Worm (Caenorhabditis elegans) whole organism, mixed stage, embryonic: ENCODE results near the gene aagr-2.
"Not testable (repeated sequence)": the region's sequence is repeated elsewhere in the genome, so short reads cannot be mapped to it uniquely, and the experiment has no call there.

Experiments used
- M03D4.4 ChIP-seq: sonication (generic microtip); optimal IDR thresholded peaks from 2 replicates; lab custom pipeline; 2017; ENCODE audit warnings: mild to moderate bottlenecking, missing genetic modification characterization, missing compliant biosample characterization
- bed-3 ChIP-seq: fragments of 200-800 bp; sonication (Bioruptor generic); optimal IDR thresholded peaks from 3 replicates; lab custom pipeline; 2018; ENCODE audit warnings: mild to moderate bottlenecking, missing genetic modification characterization, moderate library complexity, missing compliant biosample characterization
- blmp-1 ChIP-seq: fragments of 150-350 bp; optimal IDR thresholded peaks from 2 replicates; lab custom pipeline; 2014; ENCODE audit warnings: missing biosample characterization, missing genetic modification characterization
- ceh-39 ChIP-seq: fragments of 150-350 bp; optimal IDR thresholded peaks from 2 replicates; lab custom pipeline; 2014; ENCODE audit warnings: missing biosample characterization, missing genetic modification characterization
- ceh-83 ChIP-seq: fragments of 200-800 bp; sonication (Bioruptor generic); optimal IDR thresholded peaks from 2 replicates; lab custom pipeline; 2018; ENCODE audit warnings: mild to moderate bottlenecking, missing genetic modification characterization, missing compliant biosample characterization
- ces-1 ChIP-seq: fragments of 150-350 bp; optimal IDR thresholded peaks from 2 replicates; lab custom pipeline; 2014; ENCODE audit warnings: missing biosample characterization, missing genetic modification reagents, missing genetic modification characterization
- cnd-1 ChIP-seq: fragments of 200-800 bp; sonication (Bioruptor generic); optimal IDR thresholded peaks from 2 replicates; lab custom pipeline; 2018; ENCODE audit warnings: mild to moderate bottlenecking, missing genetic modification characterization, missing compliant biosample characterization
- drap-1 ChIP-seq: fragments of 200-800 bp; sonication (Bioruptor generic); optimal IDR thresholded peaks from 3 replicates; lab custom pipeline; 2018; ENCODE audit warnings: mild to moderate bottlenecking, missing genetic modification characterization, missing compliant biosample characterization
- elt-1 ChIP-seq: sonication (generic microtip); optimal IDR thresholded peaks from 2 replicates; lab custom pipeline; 2017; ENCODE audit warnings: missing genetic modification characterization, mild to moderate bottlenecking, missing compliant biosample characterization, antibody characterized with exemption, moderate library complexity, borderline replicate concordance; ENCODE audit not compliant: insufficient read depth
- elt-3 ChIP-seq: fragments of 150-350 bp; optimal IDR thresholded peaks from 2 replicates; lab custom pipeline; 2014; ENCODE audit warnings: missing biosample characterization, missing genetic modification characterization
- ham-2 ChIP-seq: fragments of 200-800 bp; sonication (Bioruptor generic); optimal IDR thresholded peaks from 2 replicates; lab custom pipeline; 2018; ENCODE audit warnings: mild to moderate bottlenecking, missing genetic modification characterization, missing compliant biosample characterization
- hlh-1 ChIP-seq: fragments of 150-350 bp; optimal IDR thresholded peaks from 2 replicates; lab custom pipeline; 2014; ENCODE audit warnings: missing biosample characterization, missing genetic modification reagents, missing genetic modification characterization
- lin-13 ChIP-seq: fragments of 150-350 bp; optimal IDR thresholded peaks from 2 replicates; lab custom pipeline; 2014; ENCODE audit warnings: missing biosample characterization, missing genetic modification characterization
- lin-32 ChIP-seq: fragments of 200-800 bp; sonication (Bioruptor generic); optimal IDR thresholded peaks from 2 replicates; lab custom pipeline; 2018; ENCODE audit warnings: mild to moderate bottlenecking, missing genetic modification characterization, missing compliant biosample characterization
- lsy-2 ChIP-seq: fragments of 150-350 bp; optimal IDR thresholded peaks from 2 replicates; lab custom pipeline; 2014; ENCODE audit warnings: missing biosample characterization, missing genetic modification characterization
- mab-5 ChIP-seq: fragments of 150-350 bp; optimal IDR thresholded peaks from 2 replicates; lab custom pipeline; 2014; ENCODE audit warnings: missing biosample characterization, missing genetic modification characterization
- mep-1 ChIP-seq: fragments of 150-350 bp; optimal IDR thresholded peaks from 2 replicates; lab custom pipeline; 2017; ENCODE audit warnings: missing biosample characterization, missing genetic modification reagents, missing genetic modification characterization, inconsistent platforms
- nhr-12 ChIP-seq: fragments of 150-350 bp; optimal IDR thresholded peaks from 2 replicates; lab custom pipeline; 2014; ENCODE audit warnings: missing biosample characterization, missing genetic modification characterization
- nhr-2 ChIP-seq: fragments of 150-350 bp; optimal IDR thresholded peaks from 2 replicates; lab custom pipeline; 2014; ENCODE audit warnings: missing biosample characterization, missing genetic modification characterization
- nhr-237 ChIP-seq: fragments of 150-350 bp; optimal IDR thresholded peaks from 2 replicates; lab custom pipeline; 2014; ENCODE audit warnings: missing biosample characterization, missing genetic modification characterization
- nhr-28 ChIP-seq: fragments of 150-350 bp; optimal IDR thresholded peaks from 2 replicates; lab custom pipeline; 2014; ENCODE audit warnings: missing biosample characterization, missing genetic modification characterization
- pha-4 ChIP-seq: fragments of 150-350 bp; optimal IDR thresholded peaks from 2 replicates; lab custom pipeline; 2018; ENCODE audit warnings: missing biosample characterization, missing genetic modification reagents, missing genetic modification characterization
- sem-2 ChIP-seq: fragments of 200-800 bp; sonication (Bioruptor generic); optimal IDR thresholded peaks from 2 replicates; lab custom pipeline; 2018; ENCODE audit warnings: mild to moderate bottlenecking, missing genetic modification characterization, missing compliant biosample characterization
- snpc-4 ChIP-seq: fragments of 150-350 bp; optimal IDR thresholded peaks from 2 replicates; lab custom pipeline; 2014; ENCODE audit warnings: missing biosample characterization, missing genetic modification characterization
- sptf-1 ChIP-seq: sonication (generic microtip); optimal IDR thresholded peaks from 2 replicates; lab custom pipeline; 2017; ENCODE audit warnings: mild to moderate bottlenecking, missing genetic modification characterization, moderate library complexity, missing compliant biosample characterization
- tbx-8 ChIP-seq: fragments of 200-800 bp; sonication (Bioruptor generic); optimal IDR thresholded peaks from 2 replicates; lab custom pipeline; 2018; ENCODE audit warnings: mild to moderate bottlenecking, missing genetic modification characterization, moderate library complexity, missing compliant biosample characterization
- unc-120 ChIP-seq: sonication (generic microtip); optimal IDR thresholded peaks from 2 replicates; lab custom pipeline; 2017; ENCODE audit warnings: missing genetic modification characterization, missing compliant biosample characterization; ENCODE audit not compliant: poor library complexity, severe bottlenecking
- unc-39 ChIP-seq: fragments of 150-350 bp; optimal IDR thresholded peaks from 2 replicates; lab custom pipeline; 2014; ENCODE audit warnings: missing biosample characterization, missing genetic modification characterization
- unc-62 ChIP-seq: fragments of 150-350 bp; optimal IDR thresholded peaks from 2 replicates; lab custom pipeline; 2014; ENCODE audit warnings: missing biosample characterization, missing genetic modification reagents, missing genetic modification characterization
- zip-8 ChIP-seq: fragments of 150-350 bp; optimal IDR thresholded peaks from 2 replicates; lab custom pipeline; 2014; ENCODE audit warnings: missing biosample characterization, missing genetic modification characterization
- ztf-11 ChIP-seq: fragments of 150-350 bp; optimal IDR thresholded peaks from 2 replicates; lab custom pipeline; 2014; ENCODE audit warnings: missing biosample characterization, missing genetic modification characterization

Gene aagr-2

DNA sequence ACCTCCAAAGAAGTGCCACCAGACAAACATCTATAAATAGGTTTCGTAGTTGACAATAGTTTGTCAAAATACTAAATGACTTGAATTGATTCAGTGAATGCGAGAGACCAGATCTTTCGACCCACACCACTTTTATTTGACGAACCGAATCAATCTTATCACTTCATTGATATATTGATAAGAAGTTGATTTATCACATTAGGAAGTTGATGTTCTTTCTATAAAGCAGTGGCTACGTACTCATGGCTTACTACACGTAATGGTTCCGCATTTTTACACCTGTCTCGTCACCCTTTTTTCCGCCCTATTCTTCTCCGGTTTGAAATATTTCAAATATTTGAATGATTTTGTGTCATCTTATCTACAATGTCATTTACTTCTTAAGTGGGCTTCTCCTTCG lies 4.4 kb downstream of the aagr-2 start:
- no peak for TF ChIP-seq cnd-1
- no peak for TF ChIP-seq lin-13 (tag; lab: Kevin White, UChicago)
- no peak for TF ChIP-seq bed-3 (GFP tag; lab: Kevin White, UChicago)
- TF ChIP-seq elt-1 (tag; lab: Kevin White, UChicago): no peak
- TF ChIP-seq ceh-39: no peak
- no peak for TF ChIP-seq ham-2 (GFP tag; lab: Kevin White, UChicago)
- TF ChIP-seq M03D4.4 (tag; lab: Kevin White, UChicago): no peak
- TF ChIP-seq mab-5 (tag; lab: Kevin White, UChicago): no peak
- no peak for TF ChIP-seq snpc-4
- no peak for TF ChIP-seq drap-1 (GFP tag; lab: Kevin White, UChicago)
- TF ChIP-seq lsy-2 (tag; lab: Kevin White, UChicago): no peak

DNA sequence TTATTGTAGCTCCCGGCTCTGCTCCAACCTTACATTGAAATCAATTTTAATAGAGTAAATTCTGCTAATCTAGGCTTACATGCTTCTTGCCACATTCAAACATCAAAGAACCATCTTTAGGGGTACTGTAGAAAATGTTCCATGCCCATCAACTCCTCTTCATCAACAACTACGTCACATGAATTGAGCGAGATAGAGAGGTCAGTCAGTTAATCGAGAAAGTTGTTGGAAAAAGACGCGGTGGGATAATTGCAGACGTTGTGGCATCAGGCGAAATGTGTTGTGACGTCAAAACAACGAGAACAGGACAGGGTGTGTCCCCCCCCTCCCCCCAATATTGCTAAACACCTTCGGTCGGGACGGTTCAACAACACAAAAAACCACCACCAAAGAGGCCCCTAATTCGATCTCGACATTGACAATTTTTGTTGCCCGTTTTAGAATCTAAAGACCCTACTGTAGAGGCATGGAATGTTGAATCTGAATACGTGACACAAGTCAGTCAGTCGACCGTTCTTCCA lies 6.5 kb downstream of the aagr-2 start:
- TF ChIP-seq nhr-2 (tag; lab: Kevin White, UChicago) (peak; percentile 64), lin-13 (tag; lab: Kevin White, UChicago) (no peak)

DNA sequence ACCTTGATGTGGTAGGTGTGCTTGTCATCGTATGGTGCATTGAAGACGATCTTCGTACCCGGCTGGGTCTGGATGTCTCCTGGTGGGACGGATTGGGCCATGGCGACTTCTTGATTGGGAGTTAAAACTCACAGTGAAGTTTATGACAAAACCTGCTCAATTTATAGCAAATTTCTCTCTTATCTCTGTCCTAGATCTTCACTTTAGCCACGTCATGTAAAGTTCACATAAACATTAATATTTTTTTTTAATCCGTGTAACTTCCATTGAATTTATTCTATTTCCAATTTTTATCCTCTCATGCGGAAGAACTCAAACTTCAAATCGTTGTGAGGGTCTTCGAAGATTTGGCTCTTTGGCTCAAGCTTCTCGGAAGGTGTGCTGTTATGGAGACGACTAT lies 8.6 kb downstream of the aagr-2 start, which contains the start of gene msp-31:
Gene msp-31, minus strand, starts transcription at position 101 of the 400 bp plus-strand sequence.
- TF ChIP-seq sptf-1 (tag; lab: Kevin White, UChicago); nhr-28; zip-8: not testable (repeated sequence)

DNA sequence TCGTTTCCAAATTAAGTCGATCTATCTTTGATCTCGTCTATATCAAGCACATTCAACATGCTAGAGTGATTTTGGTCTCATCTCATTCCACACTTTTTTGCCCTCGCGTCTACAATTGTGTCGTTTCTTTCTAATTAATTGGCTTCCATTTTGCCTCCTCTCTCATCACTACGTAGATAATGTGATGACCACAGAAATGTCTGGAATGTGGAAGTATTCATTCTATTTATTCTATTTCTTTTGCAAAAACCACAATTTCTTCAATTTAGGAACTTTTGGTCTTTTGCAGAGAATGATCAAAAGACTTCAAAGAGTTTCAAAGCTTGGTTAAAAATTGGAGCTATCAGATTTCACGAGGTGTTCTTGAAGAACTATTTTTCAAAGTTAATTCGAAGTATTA lies 9.5 kb downstream of the aagr-2 start:
- TF ChIP-seq ztf-11 (no peak), nhr-237 (tag; lab: Kevin White, UChicago) (no peak)

DNA sequence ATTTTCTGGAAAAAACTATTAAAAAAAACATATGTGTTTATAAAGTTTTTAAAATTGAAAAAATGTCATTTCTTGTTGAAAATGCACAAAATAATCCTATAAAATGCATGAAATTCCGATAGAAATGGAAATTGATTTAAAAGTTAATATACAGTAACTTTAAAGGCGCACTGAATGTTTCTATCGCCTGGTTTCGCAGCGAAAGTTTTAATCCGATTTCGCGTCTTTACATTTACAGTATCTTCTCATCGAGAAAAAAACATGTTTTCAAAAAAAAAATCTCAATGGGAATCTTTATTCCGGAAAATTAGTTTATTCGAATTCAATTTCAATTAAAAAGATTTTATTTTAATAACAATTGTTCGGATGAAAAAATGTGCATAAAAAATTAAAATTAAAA lies 10.8 kb downstream of the aagr-2 start, which contains the start of gene R05F9.11:
Gene R05F9.11, minus strand, starts transcription at position 5 of the 400 bp plus-strand sequence.
- TF ChIP-seq unc-120 (tag; lab: Kevin White, UChicago): no peak
- TF ChIP-seq tbx-8: no peak
- no peak for TF ChIP-seq lin-32
- no peak for TF ChIP-seq blmp-1 (tag; lab: Kevin White, UChicago)
- no peak for TF ChIP-seq pha-4 (tag; lab: Kevin White, UChicago)
- no peak for TF ChIP-seq elt-3 (tag; lab: Kevin White, UChicago)
- TF ChIP-seq ceh-39: no peak
- no peak for TF ChIP-seq sptf-1 (tag; lab: Kevin White, UChicago)
- no peak for TF ChIP-seq drap-1 (GFP tag; lab: Kevin White, UChicago)
- no peak for TF ChIP-seq M03D4.4 (tag; lab: Kevin White, UChicago)
- TF ChIP-seq ces-1 (GFP tag; lab: Kevin White, UChicago): no peak
- no peak for TF ChIP-seq nhr-2 (tag; lab: Kevin White, UChicago)
- no peak for TF ChIP-seq nhr-28
- TF ChIP-seq mab-5 (tag; lab: Kevin White, UChicago): no peak
- TF ChIP-seq snpc-4: no peak
- TF ChIP-seq sem-2 (GFP tag; lab: Kevin White, UChicago): no peak

DNA sequence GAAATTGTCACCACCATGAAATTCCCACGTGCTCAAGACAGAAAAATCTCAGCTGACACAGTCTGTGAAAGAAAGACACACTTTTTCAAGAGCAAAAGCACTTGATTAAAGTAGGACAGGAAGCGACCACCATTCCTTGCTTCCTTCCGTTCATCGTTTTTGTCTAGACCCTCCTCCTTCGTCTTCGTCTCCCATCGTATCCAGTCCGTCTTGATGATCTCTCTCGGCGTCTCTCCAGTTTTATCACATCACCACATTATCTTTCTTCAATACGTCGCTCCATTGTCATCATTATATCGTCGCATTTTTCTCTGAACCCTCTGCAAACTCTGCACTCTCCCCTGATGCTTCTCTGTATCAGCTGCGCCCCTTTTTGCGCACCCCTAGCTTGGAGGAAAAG lies 16.9 kb downstream of the aagr-2 start:
- TF ChIP-seq unc-120 (tag; lab: Kevin White, UChicago) (peak; percentile 38), snpc-4 (no peak), ceh-83 (no peak), ham-2 (GFP tag; lab: Kevin White, UChicago) (peak; percentile 40), hlh-1 (tag; lab: Kevin White, UChicago) (peak; percentile 30), unc-39 (tag; lab: Kevin White, UChicago) (no peak), nhr-12 (tag; lab: Kevin White, UChicago) (no peak), unc-62 (GFP tag; lab: Kevin White, UChicago) (peak; percentile 76), mep-1 (tag; lab: Kevin White, UChicago) (no peak), ztf-11 (no peak)
- TF ChIP-seq, all 35 proteins: peak for 4
